Fruit fly (Drosophila melanogaster) whole organism, embryonic: ENCODE results near the gene RpL10.

Experiments used
- Ada2b ChIP-seq: fragments of 200-800 bp; sonication (Bioruptor generic); IDR thresholded peaks from 2 replicates; pipeline ENCODE4 v1.3.6; 2022; ENCODE audit warnings: missing biosample characterization, missing genetic modification characterization
- Aef1 ChIP-seq: fragments of 200-800 bp; sonication (Bioruptor generic); IDR thresholded peaks from 3 replicates; pipeline ENCODE4 v1.3.6; 2022; ENCODE audit warnings: missing biosample characterization, missing genetic modification characterization
- B-H2 ChIP-seq: fragments of 200-800 bp; sonication (Bioruptor generic); optimal IDR thresholded peaks from 2 replicates; lab custom pipeline; 2018; ENCODE audit warnings: missing biosample characterization, mild to moderate bottlenecking, missing genetic modification characterization
- CG10462 ChIP-seq: fragments of 200-800 bp; sonication (Bioruptor generic); optimal IDR thresholded peaks from 2 replicates; lab custom pipeline; 2016; ENCODE audit warnings: missing biosample characterization, missing genetic modification characterization
- CG10565 ChIP-seq: fragments of 200-800 bp; sonication (Bioruptor generic); optimal IDR thresholded peaks from 3 replicates; lab custom pipeline; 2016; ENCODE audit warnings: missing biosample characterization, mild to moderate bottlenecking, missing genetic modification characterization
- CG11085 ChIP-seq: fragments of 200-800 bp; sonication (Bioruptor generic); IDR thresholded peaks from 2 replicates; pipeline ENCODE4 v1.3.6; 2022; ENCODE audit warnings: missing biosample characterization, missing genetic modification characterization
- CG12299 ChIP-seq: fragments of 200-800 bp; sonication (Bioruptor generic); optimal IDR thresholded peaks from 2 replicates; lab custom pipeline; 2018; ENCODE audit warnings: missing biosample characterization, mild to moderate bottlenecking, missing genetic modification characterization
- CG1233 ChIP-seq: fragments of 200-800 bp; sonication (Bioruptor generic); optimal IDR thresholded peaks from 4 replicates; lab custom pipeline; 2018; ENCODE audit warnings: missing biosample characterization, mild to moderate bottlenecking, missing genetic modification characterization
- CG12391 ChIP-seq: fragments of 200-800 bp; sonication (Bioruptor generic); optimal IDR thresholded peaks from 3 replicates; lab custom pipeline; 2018; ENCODE audit warnings: missing biosample characterization, mild to moderate bottlenecking, missing genetic modification characterization, moderate library complexity
- CG1647 ChIP-seq: fragments of 200-800 bp; sonication (Bioruptor generic); optimal IDR thresholded peaks from 3 replicates; lab custom pipeline; 2016; ENCODE audit warnings: missing biosample characterization, missing genetic modification characterization
- CG16779 ChIP-seq: fragments of 200-800 bp; sonication (Bioruptor generic); IDR thresholded peaks from 2 replicates; pipeline ENCODE4 v1.3.6; 2022; ENCODE audit warnings: missing biosample characterization, missing genetic modification characterization
- CG17612 ChIP-seq: fragments of 200-800 bp; sonication (Bioruptor generic); IDR thresholded peaks from 2 replicates; pipeline ENCODE4 v1.3.6; 2022; ENCODE audit warnings: missing biosample characterization, missing genetic modification characterization
- CG17912 ChIP-seq: fragments of 200-800 bp; sonication (Bioruptor generic); optimal IDR thresholded peaks from 2 replicates; lab custom pipeline; 2018; ENCODE audit warnings: missing biosample characterization, mild to moderate bottlenecking, missing genetic modification characterization
- CG18262 ChIP-seq: fragments of 200-800 bp; optimal IDR thresholded peaks from 3 replicates; lab custom pipeline; 2019; ENCODE audit warnings: missing biosample characterization, mild to moderate bottlenecking, missing genetic modification characterization, moderate library complexity
- CG32767 ChIP-seq: fragments of 200-800 bp; sonication (Bioruptor generic); IDR thresholded peaks from 2 replicates; pipeline ENCODE4 v1.3.6; 2022; ENCODE audit warnings: missing biosample characterization, missing genetic modification characterization
- CG3995 ChIP-seq: fragments of 200-800 bp; sonication (Bioruptor generic); optimal IDR thresholded peaks from 3 replicates; lab custom pipeline; 2016; ENCODE audit warnings: missing biosample characterization, missing genetic modification characterization
- CG43689 ChIP-seq: fragments of 200-800 bp; sonication (Bioruptor generic); IDR thresholded peaks from 2 replicates; pipeline ENCODE4 v1.3.6; 2022; ENCODE audit warnings: missing biosample characterization, missing genetic modification characterization
- CG7271 ChIP-seq: fragments of 200-800 bp; sonication (Bioruptor generic); optimal IDR thresholded peaks from 2 replicates; lab custom pipeline; 2018; ENCODE audit warnings: missing biosample characterization, mild to moderate bottlenecking, missing genetic modification characterization, moderate library complexity
- CG7987 ChIP-seq: fragments of 200-800 bp; sonication (Bioruptor generic); optimal IDR thresholded peaks from 2 replicates; lab custom pipeline; 2018; ENCODE audit warnings: missing biosample characterization, mild to moderate bottlenecking, missing genetic modification characterization, moderate library complexity
- CG9437 ChIP-seq: fragments of 200-800 bp; sonication (Bioruptor generic); optimal IDR thresholded peaks from 2 replicates; lab custom pipeline; 2018; ENCODE audit warnings: missing biosample characterization, mild to moderate bottlenecking, missing genetic modification characterization
- CrebB ChIP-seq: fragments of 200-800 bp; sonication (Bioruptor generic); optimal IDR thresholded peaks from 3 replicates; lab custom pipeline; 2018; ENCODE audit warnings: missing biosample characterization, mild to moderate bottlenecking, missing genetic modification characterization
- Deaf1 ChIP-seq: fragments of 200-800 bp; optimal IDR thresholded peaks from 3 replicates; lab custom pipeline; 2019; ENCODE audit warnings: missing biosample characterization, mild to moderate bottlenecking, missing genetic modification characterization, moderate library complexity
- Dref ChIP-seq: fragments of 200-800 bp; sonication (Bioruptor generic); IDR thresholded peaks from 2 replicates; pipeline ENCODE4 v1.3.6; 2022; ENCODE audit warnings: missing biosample characterization, missing genetic modification characterization
- Elba2 ChIP-seq: fragments of 200-800 bp; sonication (Bioruptor generic); optimal IDR thresholded peaks from 3 replicates; lab custom pipeline; 2016; ENCODE audit warnings: missing biosample characterization, missing genetic modification characterization
- Ets65A ChIP-seq: fragments of 200-800 bp; sonication (Bioruptor generic); peaks from one replicate; lab custom pipeline; 2016; ENCODE audit warnings: missing biosample characterization, missing genetic modification characterization
- HHEX ChIP-seq: fragments of 200-800 bp; sonication (Bioruptor generic); optimal IDR thresholded peaks from 3 replicates; lab custom pipeline; 2017; ENCODE audit warnings: missing biosample characterization, mild to moderate bottlenecking, missing genetic modification characterization, missing genetic modification reagents
- Hey ChIP-seq: fragments of 200-800 bp; sonication (Bioruptor generic); optimal IDR thresholded peaks from 3 replicates; lab custom pipeline; 2018; ENCODE audit warnings: missing biosample characterization, mild to moderate bottlenecking, missing genetic modification characterization
- HmgZ ChIP-seq: fragments of 200-800 bp; sonication (Bioruptor generic); optimal IDR thresholded peaks from 2 replicates; lab custom pipeline; 2018; ENCODE audit warnings: missing biosample characterization, mild to moderate bottlenecking, missing genetic modification characterization
- Hsf ChIP-seq: fragments of 200-800 bp; sonication (Bioruptor generic); optimal IDR thresholded peaks from 3 replicates; lab custom pipeline; 2016; ENCODE audit warnings: missing biosample characterization, missing genetic modification characterization
- Lpt ChIP-seq: fragments of >200 bp; optimal IDR thresholded peaks from 2 replicates; lab custom pipeline; 2018; ENCODE audit warnings: missing biosample characterization, missing genetic modification characterization
- Meics ChIP-seq: fragments of 200-800 bp; sonication (Bioruptor generic); optimal IDR thresholded peaks from 2 replicates; lab custom pipeline; 2017; ENCODE audit warnings: missing biosample characterization, mild to moderate bottlenecking, missing genetic modification characterization
- NFAT ChIP-seq: fragments of 200-800 bp; sonication (Bioruptor generic); IDR thresholded peaks from 2 replicates; pipeline ENCODE4 v1.3.6; 2022; ENCODE audit warnings: missing biosample characterization, missing genetic modification characterization
- PHDP ChIP-seq: fragments of 200-800 bp; sonication (Bioruptor generic); optimal IDR thresholded peaks from 3 replicates; lab custom pipeline; 2018; ENCODE audit warnings: missing biosample characterization, mild to moderate bottlenecking, missing genetic modification characterization, moderate library complexity
- Pdp1 ChIP-seq, 2 experiments: fragments of 200-800 bp; sonication (Bioruptor generic); optimal IDR thresholded peaks; 3 replicates each; lab custom pipeline; 2016; ENCODE audit warnings: missing biosample characterization in 2 of 2, missing genetic modification characterization in 2 of 2, mild to moderate bottlenecking in 1 of 2, moderate library complexity in 1 of 2
- Sry-β ChIP-seq: fragments of 200-800 bp; sonication (Bioruptor generic); optimal IDR thresholded peaks from 2 replicates; lab custom pipeline; 2018; ENCODE audit warnings: missing biosample characterization, mild to moderate bottlenecking, missing genetic modification characterization, moderate library complexity
- cas ChIP-seq: fragments of 200-800 bp; sonication (Bioruptor generic); IDR thresholded peaks from 2 replicates; pipeline ENCODE4 v1.3.6; 2022; ENCODE audit warnings: missing biosample characterization, missing genetic modification characterization
- chinmo ChIP-seq: fragments of 200-800 bp; sonication (Bioruptor generic); IDR thresholded peaks from 4 replicates; pipeline ENCODE4 v1.3.6; 2022; ENCODE audit warnings: missing biosample characterization, missing genetic modification characterization; ENCODE audit not compliant: partially characterized antibody
- chn ChIP-seq: fragments of 200-800 bp; sonication (Bioruptor generic); optimal IDR thresholded peaks from 2 replicates; lab custom pipeline; 2016; ENCODE audit warnings: missing biosample characterization, missing genetic modification characterization
- ci ChIP-seq: fragments of 200-800 bp; sonication (Bioruptor generic); IDR thresholded peaks from 3 replicates; pipeline ENCODE4 v1.3.6; 2022; ENCODE audit warnings: missing biosample characterization, missing genetic modification characterization
- da ChIP-seq: fragments of 200-800 bp; sonication (Bioruptor generic); optimal IDR thresholded peaks from 2 replicates; lab custom pipeline; 2016; ENCODE audit warnings: missing biosample characterization, missing genetic modification characterization
- gcm2 ChIP-seq: fragments of 200-800 bp; sonication (Bioruptor generic); optimal IDR thresholded peaks from 2 replicates; lab custom pipeline; 2016; ENCODE audit warnings: missing biosample characterization, missing genetic modification characterization
- gt ChIP-seq: fragments of 200-800 bp; sonication (Bioruptor generic); IDR thresholded peaks from 2 replicates; pipeline ENCODE4 v1.3.6; 2022; ENCODE audit warnings: missing biosample characterization, missing genetic modification characterization
- hb ChIP-seq: fragments of 200-800 bp; sonication (Bioruptor generic); IDR thresholded peaks from 3 replicates; pipeline ENCODE4 v1.3.6; 2022; ENCODE audit warnings: missing biosample characterization, missing genetic modification characterization; ENCODE audit not compliant: partially characterized antibody
- hbn ChIP-seq: fragments of 200-800 bp; sonication (Bioruptor generic); IDR thresholded peaks from 2 replicates; pipeline ENCODE4 v1.3.6; 2022; ENCODE audit warnings: missing biosample characterization, missing genetic modification characterization; ENCODE audit not compliant: partially characterized antibody
- rib ChIP-seq: fragments of 200-800 bp; sonication (Bioruptor generic); IDR thresholded peaks from 2 replicates; pipeline ENCODE4 v1.3.6; 2022; ENCODE audit warnings: missing biosample characterization, missing genetic modification characterization
- ro ChIP-seq: fragments of 200-800 bp; sonication (Bioruptor generic); IDR thresholded peaks from 2 replicates; pipeline ENCODE4 v1.3.6; 2022; ENCODE audit warnings: missing biosample characterization, missing genetic modification characterization
- sd ChIP-seq: fragments of 200-800 bp; sonication (Bioruptor generic); optimal IDR thresholded peaks from 3 replicates; lab custom pipeline; 2018; ENCODE audit warnings: missing biosample characterization, mild to moderate bottlenecking, missing genetic modification characterization, moderate library complexity
- sima ChIP-seq: fragments of 200-800 bp; sonication (Bioruptor generic); optimal IDR thresholded peaks from 2 replicates; lab custom pipeline; 2016; ENCODE audit warnings: missing biosample characterization, missing genetic modification characterization
- sna ChIP-seq: fragments of 200-800 bp; sonication (Bioruptor generic); IDR thresholded peaks from 2 replicates; pipeline ENCODE4 v1.3.6; 2022; ENCODE audit warnings: missing biosample characterization, missing genetic modification characterization; ENCODE audit not compliant: partially characterized antibody
- tll ChIP-seq, 2 experiments: fragments of 200-800 bp in 1 of 2; fragments of >200 bp in 1 of 2; sonication (Bioruptor generic) in 1 of 2; optimal IDR thresholded peaks; 2 replicates each; lab custom pipeline; 2017 to 2019; ENCODE audit warnings: missing biosample characterization in 2 of 2, missing genetic modification characterization in 2 of 2, mild to moderate bottlenecking in 1 of 2, moderate library complexity in 1 of 2
- trem ChIP-seq: fragments of 200-800 bp; optimal IDR thresholded peaks from 3 replicates; lab custom pipeline; 2019; ENCODE audit warnings: missing biosample characterization, mild to moderate bottlenecking, missing genetic modification characterization, moderate library complexity
- tx ChIP-seq: fragments of 200-800 bp; sonication (Bioruptor generic); optimal IDR thresholded peaks from 2 replicates; lab custom pipeline; 2016; ENCODE audit warnings: missing biosample characterization, missing genetic modification characterization

The RpL10 gene

dm6 chr3L:23095277-23095676, at the start of gene RpL10 (continued):
- TF ChIP-seq ci (GFP tag; lab: Robert Waterston, UW): no peak
- TF ChIP-seq chn: no peak
- TF ChIP-seq CG10462 (GFP tag; lab: Kevin White, UChicago): no peak
- TF ChIP-seq CG10565 (GFP tag; lab: Kevin White, UChicago): no peak
- peak; percentile 69 for TF ChIP-seq CrebB (tag; lab: Kevin White, UChicago)
- peak; percentile 29 for TF ChIP-seq HHEX (GFP tag; lab: Kevin White, UChicago)
- peak; percentile 72 for TF ChIP-seq B-H2
- peak; percentile 62 for TF ChIP-seq PHDP (tag; lab: Kevin White, UChicago)
- TF ChIP-seq HmgZ: peak; percentile 61
- no peak for TF ChIP-seq CG11085 (GFP tag; lab: Robert Waterston, UW)
- no peak for TF ChIP-seq cas (GFP tag; lab: Robert Waterston, UW)
- no peak for TF ChIP-seq Sry-β (GFP tag; lab: Kevin White, UChicago)
- no peak for TF ChIP-seq CG16779 (GFP tag; lab: Robert Waterston, UW)
- peak; percentile 43 for TF ChIP-seq CG18262 (tag; lab: Kevin White, UChicago)
- peak; percentile 48 for TF ChIP-seq CG7271 (tag; lab: Kevin White, UChicago)
- no peak for TF ChIP-seq tll (GFP tag; optimal IDR thresholded peaks at IDR 0.05; lab: Kevin White, UChicago)
- TF ChIP-seq Meics (GFP tag; lab: Kevin White, UChicago): peak; percentile 56
- no peak for TF ChIP-seq Ada2b (GFP tag; lab: Robert Waterston, UW)
- no peak for TF ChIP-seq Deaf1 (tag; lab: Kevin White, UChicago)
- peak; percentile 32 for TF ChIP-seq trem (tag; lab: Kevin White, UChicago)
- no peak for TF ChIP-seq sd
- TF ChIP-seq da (GFP tag; lab: Kevin White, UChicago): no peak
- TF ChIP-seq chinmo (GFP tag; lab: Robert Waterston, UW): no peak
- no peak for TF ChIP-seq NFAT (GFP tag; lab: Robert Waterston, UW)
- TF ChIP-seq Pdp1 (GFP tag; optimal IDR thresholded peaks at IDR 0.05; lab: Kevin White, UChicago): no peak
- TF ChIP-seq tx (GFP tag; lab: Kevin White, UChicago): no peak
- TF ChIP-seq Elba2 (GFP tag; lab: Kevin White, UChicago): no peak
- no peak for TF ChIP-seq gt (GFP tag; lab: Robert Waterston, UW)
- no peak for TF ChIP-seq CG1647 (GFP tag; lab: Kevin White, UChicago)
- TF ChIP-seq hbn (GFP tag; lab: Robert Waterston, UW): no peak
- TF ChIP-seq hb (GFP tag; lab: Robert Waterston, UW): no peak
- TF ChIP-seq CG7987: no peak
- TF ChIP-seq rib (GFP tag; lab: Robert Waterston, UW): no peak
- no peak for TF ChIP-seq sima
- no peak for TF ChIP-seq Lpt
- peak; percentile 95 for TF ChIP-seq Ets65A (GFP tag; lab: Kevin White, UChicago)
- TF ChIP-seq gcm2 (GFP tag; lab: Kevin White, UChicago): no peak
- no peak; the same call in 1 of the 2 replicates for TF ChIP-seq Dref (GFP tag; lab: Robert Waterston, UW)
- TF ChIP-seq CG12299 (tag; lab: Kevin White, UChicago): peak; percentile 39
- TF ChIP-seq Hsf: peak; percentile 54
- TF ChIP-seq CG17912 (GFP tag; lab: Kevin White, UChicago): peak; percentile 11
- TF ChIP-seq Hey: no peak
- TF ChIP-seq ro (GFP tag; lab: Robert Waterston, UW): no peak
- no peak for TF ChIP-seq CG9437 (GFP tag; lab: Kevin White, UChicago)
- TF ChIP-seq CG17612 (GFP tag; lab: Robert Waterston, UW): no peak
- TF ChIP-seq Aef1 (GFP tag; lab: Robert Waterston, UW): peak; percentile 43; the same call in 2 of the 3 replicates
- TF ChIP-seq CG3995 (GFP tag; lab: Kevin White, UChicago): peak; percentile 51
- TF ChIP-seq CG32767 (GFP tag; lab: Robert Waterston, UW): no peak
- peak; percentile 51 for TF ChIP-seq CG1233 (GFP tag; lab: Kevin White, UChicago)
- no peak for TF ChIP-seq CG12391 (tag; lab: Kevin White, UChicago)
- no peak for TF ChIP-seq sna
- no peak for TF ChIP-seq CG43689
